Worm (Caenorhabditis elegans) whole organism, L4/young adult: ENCODE data around the gene sups-1.

ENCODE experiments used
- W03F9.2 ChIP-seq: fragments of 150-350 bp; optimal IDR thresholded peaks from 2 replicates; lab custom pipeline; 2014; ENCODE audit warnings: missing biosample characterization, missing genetic modification characterization
- dao-5 ChIP-seq: sonication (generic microtip); optimal IDR thresholded peaks from 2 replicates; lab custom pipeline; 2016; ENCODE audit warnings: missing genotype, missing genetic modification characterization, moderate library complexity, missing compliant biosample characterization
- him-1 ChIP-seq: sonication (generic microtip); optimal IDR thresholded peaks from 2 replicates; lab custom pipeline; 2016; ENCODE audit warnings: missing genotype, missing genetic modification reagents, missing genetic modification characterization, missing compliant biosample characterization

- TF ChIP-seq W03F9.2, result no peak
- TF ChIP-seq him-1 (tag; lab: Kevin White, UChicago), result no peak
- TF ChIP-seq dao-5, result no peak
Measured at ce11 chrX:6050849-6051248, 46.9 kb downstream of the sups-1 start.
